Fruit fly (Drosophila melanogaster): Measurements from ENCODE around the gene CG8292.

The CG8292 gene

DNA sequence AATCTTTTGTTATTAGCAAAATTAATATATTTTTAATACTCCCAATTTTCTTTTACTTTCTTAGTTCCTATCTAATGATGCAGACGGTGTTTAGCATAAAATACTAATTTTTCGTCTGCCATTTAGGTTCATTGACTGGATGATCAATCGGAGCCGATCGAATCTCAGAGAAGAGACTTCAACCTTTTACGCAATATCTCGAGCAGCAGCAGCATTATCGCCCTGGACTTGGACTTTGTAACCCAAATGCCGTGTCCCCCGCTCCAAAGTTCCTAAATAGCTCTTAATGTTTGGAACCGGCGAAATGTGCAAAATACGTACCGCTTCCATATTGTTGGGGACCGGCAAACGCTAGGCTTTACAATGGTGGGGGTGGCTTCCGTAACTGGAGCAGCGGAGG, 13.5 kb downstream of the CG8292 start:
- TF ChIP-seq Sin3A (optimal IDR thresholded peaks at IDR 0.05) (no peak), psq (optimal IDR thresholded peaks at IDR 0.05) (no peak), Myc (optimal IDR thresholded peaks at IDR 0.05) (no peak), ttk (optimal IDR thresholded peaks at IDR 0.05) (no peak), h (optimal IDR thresholded peaks at IDR 0.05) (no peak), insv (optimal IDR thresholded peaks at IDR 0.05) (no peak)

DNA sequence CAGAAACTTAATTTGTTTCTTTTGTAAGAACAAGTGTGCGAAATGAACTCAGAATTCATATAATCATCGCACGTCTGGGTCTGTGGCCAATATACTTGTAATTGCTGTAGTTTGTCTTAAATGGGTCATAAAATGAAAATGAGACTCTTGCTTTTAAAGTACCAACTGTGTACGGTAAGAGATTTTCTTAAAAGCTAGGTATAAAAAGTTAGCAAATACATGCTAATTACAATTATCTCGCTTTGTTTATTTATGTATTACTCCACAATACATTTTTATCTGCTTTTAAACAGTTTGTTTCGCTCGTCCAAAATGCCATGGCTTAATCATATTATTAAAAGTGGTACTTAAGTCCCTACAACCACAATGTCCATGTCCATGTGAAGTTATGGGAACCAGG, 14.1 kb downstream of the CG8292 start:
- no peak for TF ChIP-seq ttk (optimal IDR thresholded peaks at IDR 0.05)
- TF ChIP-seq insv (optimal IDR thresholded peaks at IDR 0.05), result no peak

DNA sequence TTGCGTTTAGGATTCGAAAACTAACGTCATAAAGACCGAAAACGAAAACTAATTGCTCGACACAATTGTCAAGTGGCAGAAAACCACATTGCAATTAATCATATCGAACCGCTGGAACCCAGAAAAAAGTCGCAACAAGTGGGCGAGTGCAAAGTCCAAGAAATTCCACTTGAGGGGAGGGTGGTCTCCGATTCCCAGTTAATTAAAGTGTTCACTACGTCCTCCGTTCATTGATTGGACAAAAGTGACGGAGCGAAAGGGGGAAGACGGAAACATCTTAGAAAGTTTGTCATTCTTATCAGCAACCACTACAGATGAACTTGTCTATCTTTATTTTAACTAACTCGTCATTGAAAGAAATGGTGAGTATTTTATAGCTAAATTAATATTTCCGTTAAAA, 15.2 kb downstream of the CG8292 start:
- no peak for TF ChIP-seq insv (optimal IDR thresholded peaks at IDR 0.05)
- TF ChIP-seq Myc (optimal IDR thresholded peaks at IDR 0.05), result no peak
- TF ChIP-seq Sin3A (optimal IDR thresholded peaks at IDR 0.05), result no peak
- TF ChIP-seq psq (optimal IDR thresholded peaks at IDR 0.05), result no peak
- TF ChIP-seq ttk (optimal IDR thresholded peaks at IDR 0.05), result no peak
- no peak for TF ChIP-seq h (optimal IDR thresholded peaks at IDR 0.05)

DNA sequence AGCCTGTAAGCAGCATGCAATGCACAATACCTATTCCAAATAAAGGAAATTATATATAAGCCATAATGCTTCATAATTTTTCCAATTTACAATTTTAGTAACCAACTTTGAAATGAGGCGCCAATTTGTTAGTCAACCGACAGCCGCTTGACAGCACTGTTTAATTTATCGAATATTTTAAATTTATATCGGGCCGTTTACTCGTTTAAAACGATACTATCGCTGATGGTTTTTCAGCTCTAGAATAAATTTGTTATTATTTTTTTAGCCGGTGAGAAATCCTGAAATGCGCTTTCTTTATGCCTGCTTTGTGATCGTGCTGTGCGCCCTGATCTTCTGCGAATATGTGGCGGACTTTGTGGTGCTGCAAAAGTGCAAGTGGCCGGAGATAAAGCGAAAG, 19.1 kb downstream of the CG8292 start, which contains the start of gene PGAP5:
PGAP5 (plus strand) TSS at position 126 of the 400 bp plus-strand sequence.
- no peak for TF ChIP-seq Myc (optimal IDR thresholded peaks at IDR 0.05)
- TF ChIP-seq ttk (optimal IDR thresholded peaks at IDR 0.05), result no peak
- TF ChIP-seq insv (optimal IDR thresholded peaks at IDR 0.05), result no peak
- TF ChIP-seq h (optimal IDR thresholded peaks at IDR 0.05), result no peak
- TF ChIP-seq psq (optimal IDR thresholded peaks at IDR 0.05), result no peak

DNA sequence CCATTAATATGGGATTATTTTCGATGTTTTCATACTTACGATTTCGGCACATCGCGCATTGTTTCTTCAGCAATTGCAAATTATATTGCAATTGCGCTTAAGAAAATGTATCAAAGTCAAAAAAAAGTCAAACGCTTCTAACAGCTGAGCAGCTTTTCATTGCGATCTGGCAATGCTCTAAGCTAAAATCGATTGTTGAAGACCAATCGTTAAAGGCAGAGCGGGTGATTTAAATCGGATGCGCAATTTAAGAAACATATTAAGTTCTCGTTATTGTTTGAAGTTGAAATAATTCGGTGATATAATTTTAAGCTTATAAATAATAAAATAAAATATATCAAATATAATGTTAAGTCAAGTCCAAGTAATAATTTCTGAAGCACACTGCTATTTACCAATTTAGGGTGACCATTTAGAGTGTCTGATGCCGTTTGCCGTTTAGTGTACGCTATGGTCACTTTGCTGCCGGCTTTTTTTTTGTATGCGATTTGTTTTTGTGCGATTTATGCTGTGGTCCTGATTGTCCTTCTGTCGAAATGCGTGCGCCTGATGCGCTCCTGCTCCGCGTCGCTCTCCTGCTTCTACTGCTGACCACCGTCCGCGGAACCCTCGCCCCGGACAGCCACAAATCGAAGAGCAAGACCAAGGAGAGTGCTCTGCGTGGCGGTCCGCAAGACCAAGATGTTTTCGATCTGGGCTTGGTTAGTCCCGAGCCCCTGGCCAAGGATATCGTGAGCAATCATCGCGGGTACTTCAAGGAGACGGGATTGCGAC, 20.9 kb downstream of the CG8292 start, which contains the start of the genes CG8475 and CG8460:
CG8475 (minus strand) TSS at position 162 of the 774 bp plus-strand sequence.
CG8460 (plus strand) TSS at position 437 of the 774 bp plus-strand sequence.
- TF ChIP-seq ttk (optimal IDR thresholded peaks at IDR 0.05), result no peak
- TF ChIP-seq Sin3A (optimal IDR thresholded peaks at IDR 0.05), result no peak
- no peak for TF ChIP-seq insv (optimal IDR thresholded peaks at IDR 0.05)
- TF ChIP-seq h (optimal IDR thresholded peaks at IDR 0.05), result no peak
- no peak for TF ChIP-seq psq (optimal IDR thresholded peaks at IDR 0.05)

DNA sequence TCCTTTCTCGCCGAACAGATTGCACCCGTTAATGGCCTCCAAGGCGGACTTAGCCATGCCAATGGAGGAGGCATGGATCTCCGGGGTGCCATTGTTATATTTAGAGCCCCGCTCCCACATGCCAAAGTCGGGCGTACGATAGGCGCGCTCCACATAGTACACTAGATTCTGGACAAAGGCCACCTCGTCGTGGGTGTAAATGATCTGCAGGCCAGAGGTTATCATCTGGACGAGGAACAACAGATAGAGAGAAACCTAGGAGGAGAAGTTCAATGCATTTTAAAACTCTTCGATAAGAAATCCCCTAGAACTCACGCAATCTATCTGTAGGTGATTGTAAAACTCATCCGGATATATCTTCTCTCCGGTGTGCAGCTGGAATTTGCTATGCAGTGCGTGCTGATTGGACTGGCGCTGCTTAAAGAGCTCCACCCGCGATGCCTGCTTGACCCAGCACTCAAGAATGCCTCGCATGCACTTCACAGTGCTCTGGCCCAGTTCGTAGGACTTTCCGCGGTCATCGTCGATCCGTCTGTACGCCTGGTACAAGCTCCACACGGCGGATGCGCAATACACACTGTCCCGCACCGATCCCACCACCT, 22.0 kb downstream of the CG8292 start:
- TF ChIP-seq Sin3A (optimal IDR thresholded peaks at IDR 0.05) (no peak), psq (optimal IDR thresholded peaks at IDR 0.05) (no peak), insv (optimal IDR thresholded peaks at IDR 0.05) (no peak), Myc (optimal IDR thresholded peaks at IDR 0.05) (no peak), h (optimal IDR thresholded peaks at IDR 0.05) (no peak), ttk (optimal IDR thresholded peaks at IDR 0.05) (no peak)

DNA sequence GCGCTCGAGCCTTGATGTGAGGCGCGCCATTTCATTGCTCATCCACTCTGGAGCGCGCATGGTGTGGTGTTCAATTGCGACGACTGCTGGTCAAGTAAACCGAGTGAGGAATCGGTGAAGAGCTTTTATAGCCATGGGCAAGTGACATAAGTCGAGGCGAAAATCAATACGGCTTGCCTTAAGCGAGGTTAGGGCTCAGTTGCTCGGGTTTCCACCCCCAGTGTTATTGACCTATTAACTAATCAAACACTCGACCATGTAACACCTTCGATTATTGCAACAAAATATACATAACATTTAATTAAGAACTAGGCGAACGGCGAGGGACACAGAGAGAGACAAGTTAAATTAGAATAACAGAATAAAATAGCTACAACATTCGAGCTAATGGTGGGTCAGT, 27.1 kb downstream of the CG8292 start, which contains the start of gene CG34134:
CG34134 (minus strand) TSS at position 101 of the 400 bp plus-strand sequence.
- TF ChIP-seq psq (optimal IDR thresholded peaks at IDR 0.05) (no peak), insv (optimal IDR thresholded peaks at IDR 0.05) (no peak), h (optimal IDR thresholded peaks at IDR 0.05) (no peak), Sin3A (optimal IDR thresholded peaks at IDR 0.05) (no peak), Myc (optimal IDR thresholded peaks at IDR 0.05) (no peak)

DNA sequence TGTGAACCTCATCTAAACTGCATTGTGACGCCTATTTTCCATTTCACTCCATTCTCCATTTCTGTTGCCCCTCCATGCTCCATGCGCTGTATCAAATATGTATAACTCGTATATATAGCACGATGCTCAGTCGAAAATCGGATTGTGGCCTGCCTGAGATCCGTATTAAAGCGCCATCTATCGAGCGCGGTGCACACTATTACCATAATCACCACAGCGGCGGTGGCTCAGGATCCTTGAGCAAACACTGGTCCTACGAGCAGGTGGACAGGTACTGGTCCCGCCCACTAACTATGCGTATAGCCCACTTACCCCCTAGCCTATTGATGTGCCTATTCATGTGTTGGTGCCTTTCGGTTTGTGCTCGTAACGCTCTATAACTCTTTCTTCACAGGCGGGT, 32.8 kb downstream of the CG8292 start:
- TF ChIP-seq Sin3A (optimal IDR thresholded peaks at IDR 0.05) (no peak), psq (optimal IDR thresholded peaks at IDR 0.05) (no peak), ttk (optimal IDR thresholded peaks at IDR 0.05) (no peak), Myc (optimal IDR thresholded peaks at IDR 0.05) (no peak), h (optimal IDR thresholded peaks at IDR 0.05) (no peak), insv (optimal IDR thresholded peaks at IDR 0.05) (no peak)

DNA sequence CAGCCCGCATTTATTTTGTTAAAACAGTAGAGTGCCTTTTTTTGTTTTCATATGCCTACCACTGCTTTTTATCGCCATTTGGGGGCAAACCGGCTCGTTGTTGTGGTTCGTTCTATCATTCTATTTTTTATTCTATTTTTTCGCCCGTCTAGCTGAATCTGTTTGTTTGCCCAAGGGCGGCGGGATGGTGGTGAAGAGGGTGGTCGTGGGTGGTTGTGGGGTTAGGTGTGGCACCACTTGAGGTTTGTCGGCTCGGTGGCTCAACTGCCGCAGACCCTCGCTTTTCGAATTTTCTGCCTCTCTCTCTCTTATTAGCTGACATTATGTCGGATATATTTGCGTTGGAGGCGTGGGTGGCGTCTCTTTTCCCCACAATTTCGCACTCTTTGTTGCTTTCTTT, 46.3 kb downstream of the CG8292 start:
- TF ChIP-seq insv (optimal IDR thresholded peaks at IDR 0.05) (no peak), h (optimal IDR thresholded peaks at IDR 0.05) (no peak), psq (optimal IDR thresholded peaks at IDR 0.05) (no peak), ttk (optimal IDR thresholded peaks at IDR 0.05) (no peak), Myc (optimal IDR thresholded peaks at IDR 0.05) (no peak), Sin3A (optimal IDR thresholded peaks at IDR 0.05) (no peak)

DNA sequence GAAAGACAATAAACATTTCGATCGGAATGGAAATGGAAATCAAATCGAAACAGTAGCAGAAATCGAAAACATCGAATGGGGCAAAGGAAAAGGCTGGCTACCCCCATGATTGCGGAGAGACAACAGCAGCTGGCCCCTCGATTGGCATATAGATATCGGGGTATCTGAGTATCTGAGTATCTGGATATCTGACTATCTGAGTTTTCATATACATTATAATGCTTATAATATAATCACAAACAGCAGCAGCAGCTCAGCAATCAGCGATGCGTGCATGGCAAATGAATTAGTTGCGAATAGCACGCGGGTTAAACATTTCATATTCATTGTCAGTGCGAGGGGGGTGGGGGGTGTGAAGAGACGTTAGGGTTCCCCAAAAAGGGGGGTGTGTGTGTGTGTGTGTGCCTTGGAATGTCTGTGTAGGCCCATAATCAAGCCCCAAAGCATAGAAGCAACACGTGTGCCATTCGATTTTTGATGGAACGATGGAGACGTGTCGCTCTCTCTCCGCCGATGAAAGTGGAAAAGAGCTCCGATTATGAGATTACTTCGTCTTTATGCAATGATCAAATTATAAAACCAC, 47.1 kb downstream of the CG8292 start:
- TF ChIP-seq Sin3A (optimal IDR thresholded peaks at IDR 0.05) (no peak), insv (optimal IDR thresholded peaks at IDR 0.05) (no peak), h (optimal IDR thresholded peaks at IDR 0.05) (no peak), Myc (optimal IDR thresholded peaks at IDR 0.05) (no peak), ttk (optimal IDR thresholded peaks at IDR 0.05) (no peak), psq (optimal IDR thresholded peaks at IDR 0.05) (no peak)

DNA sequence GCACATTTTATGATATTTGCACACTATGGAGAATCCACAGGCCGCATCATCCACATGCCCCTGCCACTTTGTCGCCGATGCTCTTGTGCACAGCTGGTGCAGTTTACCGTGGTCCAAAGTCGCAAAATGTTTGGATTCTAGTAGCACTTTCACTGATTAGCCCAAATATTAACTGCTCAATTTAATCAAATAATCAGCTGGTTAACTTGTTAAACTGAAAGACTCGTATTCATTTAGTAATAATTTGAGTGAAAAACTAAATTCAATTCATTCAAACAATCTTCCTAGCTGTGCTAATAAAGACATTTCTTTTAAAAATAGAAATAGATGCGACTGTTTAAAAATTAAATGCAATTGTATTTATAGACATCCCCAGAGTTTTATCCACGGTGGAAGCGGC, 49.7 kb downstream of the CG8292 start:
- no peak for TF ChIP-seq Myc (optimal IDR thresholded peaks at IDR 0.05)
- no peak for TF ChIP-seq ttk (optimal IDR thresholded peaks at IDR 0.05)
- TF ChIP-seq h (optimal IDR thresholded peaks at IDR 0.05), result no peak
- TF ChIP-seq psq (optimal IDR thresholded peaks at IDR 0.05), result no peak
- no peak for TF ChIP-seq insv (optimal IDR thresholded peaks at IDR 0.05)
- no peak for TF ChIP-seq Sin3A (optimal IDR thresholded peaks at IDR 0.05)

Data from Kc167 (cell line).